Worm (Caenorhabditis elegans): ENCODE results near the gene F28B1.2.

The F28B1.2 gene

ce11 chrV:17044500-17044899 lies at the start of gene F28B1.2:
Gene F28B1.2, plus strand, starts transcription at chrV:17044800.
- TF ChIP-seq dao-5 (tag; optimal IDR thresholded peaks at IDR 0.05) (no peak), W03F9.2 (tag; optimal IDR thresholded peaks at IDR 0.05) (no peak), him-1 (tag; optimal IDR thresholded peaks at IDR 0.05) (no peak)

- no peak for TF ChIP-seq W03F9.2 (tag; optimal IDR thresholded peaks at IDR 0.05)
- TF ChIP-seq him-1 (tag; optimal IDR thresholded peaks at IDR 0.05) = no peak
- TF ChIP-seq dao-5 (tag; optimal IDR thresholded peaks at IDR 0.05) = no peak
These were observed 44.4 kb upstream of the F28B1.2 start, which contains the start of gene str-217 for ce11 chrV:17000204-17000603. Gene str-217, minus strand, starts transcription at chrV:17000304.

ce11 chrV:17000635-17001034 lies 44.0 kb upstream of the F28B1.2 start:
- TF ChIP-seq W03F9.2 (tag; optimal IDR thresholded peaks at IDR 0.05) (no peak), him-1 (tag; optimal IDR thresholded peaks at IDR 0.05) (no peak), dao-5 (tag; optimal IDR thresholded peaks at IDR 0.05) (no peak)

ce11 chrV:17001167-17001566 lies 43.4 kb upstream of the F28B1.2 start, which contains the start of gene sri-9:
Gene sri-9, plus strand, starts transcription at chrV:17001467.
- TF ChIP-seq dao-5 (tag; optimal IDR thresholded peaks at IDR 0.05) = no peak
- no peak for TF ChIP-seq him-1 (tag; optimal IDR thresholded peaks at IDR 0.05)
- TF ChIP-seq W03F9.2 (tag; optimal IDR thresholded peaks at IDR 0.05) = no peak

ce11 chrV:17005189-17005588 lies 39.4 kb upstream of the F28B1.2 start, which contains the start of gene srh-131:
Gene srh-131, plus strand, starts transcription at chrV:17005489.
- no peak for TF ChIP-seq dao-5 (tag; optimal IDR thresholded peaks at IDR 0.05)
- TF ChIP-seq W03F9.2 (tag; optimal IDR thresholded peaks at IDR 0.05) = no peak
- no peak for TF ChIP-seq him-1 (tag; optimal IDR thresholded peaks at IDR 0.05)

ce11 chrV:17008302-17008701 lies 36.3 kb upstream of the F28B1.2 start, which contains the start of gene sri-69:
Gene sri-69, minus strand, starts transcription at chrV:17008402.
- no peak for TF ChIP-seq him-1 (tag; optimal IDR thresholded peaks at IDR 0.05)
- TF ChIP-seq W03F9.2 (tag; optimal IDR thresholded peaks at IDR 0.05) = no peak
- TF ChIP-seq dao-5 (tag; optimal IDR thresholded peaks at IDR 0.05) = no peak

ce11 chrV:17009342-17010064 lies 35.1 kb upstream of the F28B1.2 start, which contains the start of the genes clc-12 and clec-240:
Gene clc-12, minus strand, starts transcription at chrV:17009388.
Gene clec-240, plus strand, starts transcription at chrV:17010014.
- no peak for TF ChIP-seq dao-5 (tag; optimal IDR thresholded peaks at IDR 0.05)
- no peak for TF ChIP-seq him-1 (tag; optimal IDR thresholded peaks at IDR 0.05)
- TF ChIP-seq W03F9.2 (tag; optimal IDR thresholded peaks at IDR 0.05) = no peak

ce11 chrV:17013232-17013631 lies 31.4 kb upstream of the F28B1.2 start, which contains the start of gene clec-241:
Gene clec-241, minus strand, starts transcription at chrV:17013332.
- no peak for TF ChIP-seq him-1 (tag; optimal IDR thresholded peaks at IDR 0.05)
- TF ChIP-seq W03F9.2 (tag; optimal IDR thresholded peaks at IDR 0.05) = no peak
- TF ChIP-seq dao-5 (tag; optimal IDR thresholded peaks at IDR 0.05) = no peak

ce11 chrV:17014050-17014449 lies 30.6 kb upstream of the F28B1.2 start, which contains the start of gene clc-13:
Gene clc-13, plus strand, starts transcription at chrV:17014408.
- TF ChIP-seq W03F9.2 (tag; optimal IDR thresholded peaks at IDR 0.05) (no peak), dao-5 (tag; optimal IDR thresholded peaks at IDR 0.05) (no peak), him-1 (tag; optimal IDR thresholded peaks at IDR 0.05) (no peak)

- no peak for TF ChIP-seq W03F9.2 (tag; optimal IDR thresholded peaks at IDR 0.05)
- no peak for TF ChIP-seq him-1 (tag; optimal IDR thresholded peaks at IDR 0.05)
- no peak for TF ChIP-seq dao-5 (tag; optimal IDR thresholded peaks at IDR 0.05)
These were observed 27.8 kb upstream of the F28B1.2 start, which contains the start of gene srh-97 for ce11 chrV:17016787-17017186. Gene srh-97, plus strand, starts transcription at chrV:17017087.

- no peak for TF ChIP-seq dao-5 (tag; optimal IDR thresholded peaks at IDR 0.05)
- TF ChIP-seq him-1 (tag; optimal IDR thresholded peaks at IDR 0.05) = no peak
- no peak for TF ChIP-seq W03F9.2 (tag; optimal IDR thresholded peaks at IDR 0.05)
These were observed 24.9 kb upstream of the F28B1.2 start, which contains the start of gene F49H6.17 for ce11 chrV:17019690-17020089. Gene F49H6.17, plus strand, starts transcription at chrV:17019990.

- TF ChIP-seq dao-5 (tag; optimal IDR thresholded peaks at IDR 0.05) (no peak), him-1 (tag; optimal IDR thresholded peaks at IDR 0.05) (no peak), W03F9.2 (tag; optimal IDR thresholded peaks at IDR 0.05) (no peak)
These were observed 23.2 kb upstream of the F28B1.2 start, which contains the start of gene F49H6.12 for ce11 chrV:17021361-17021760. Gene F49H6.12, minus strand, starts transcription at chrV:17021461.

ce11 chrV:17022613-17023322 lies 21.8 kb upstream of the F28B1.2 start, which contains the start of the genes F49H6.8 and F49H6.5:
Gene F49H6.8, minus strand, starts transcription at chrV:17022663.
Gene F49H6.5, plus strand, starts transcription at chrV:17023241.
- TF ChIP-seq him-1 (tag; optimal IDR thresholded peaks at IDR 0.05) = no peak
- no peak for TF ChIP-seq W03F9.2 (tag; optimal IDR thresholded peaks at IDR 0.05)
- no peak for TF ChIP-seq dao-5 (tag; optimal IDR thresholded peaks at IDR 0.05)
